Worm (Caenorhabditis elegans): Measurements from ENCODE around the gene T16H12.13.

The T16H12.13 gene

ce11 chrIII:10096525-10096972, 11.3 kb downstream of the T16H12.13 start (continued):
- TF ChIP-seq attf-5 (GFP tag; optimal IDR thresholded peaks at IDR 0.05), result peak; percentile 95
- TF ChIP-seq nfya-2 (GFP tag; IDR thresholded peaks at IDR 0.05), result no peak
- no peak for TF ChIP-seq sdz-38 (tag; optimal IDR thresholded peaks at IDR 0.05)
- no peak for TF ChIP-seq dpff-1 (tag; optimal IDR thresholded peaks at IDR 0.05)
- no peak for TF ChIP-seq hsf-1 (GFP tag; IDR thresholded peaks at IDR 0.05)
- TF ChIP-seq athp-1 (tag; optimal IDR thresholded peaks at IDR 0.05), result peak; percentile 84
- TF ChIP-seq cebp-1 (GFP tag; IDR thresholded peaks at IDR 0.05), result peak; percentile 62
- TF ChIP-seq cebp-1 (tag; optimal IDR thresholded peaks at IDR 0.05), result peak; percentile 86
- TF ChIP-seq somi-1 (GFP tag; optimal IDR thresholded peaks at IDR 0.05), result peak; percentile 71
- TF ChIP-seq unc-62 (GFP tag; optimal IDR thresholded peaks at IDR 0.05), result no peak
- TF ChIP-seq dox-1 (GFP tag; IDR thresholded peaks at IDR 0.05), result peak; percentile 78
- no peak for TF ChIP-seq mel-28 (tag; optimal IDR thresholded peaks at IDR 0.05; ENCODE audit: borderline replicate concordance)
- TF ChIP-seq rpc-1 (optimal IDR thresholded peaks at IDR 0.05), result no peak
- TF ChIP-seq rpc-1 (tag; optimal IDR thresholded peaks at IDR 0.05), result no peak
- TF ChIP-seq ceh-27 (GFP tag; optimal IDR thresholded peaks at IDR 0.05), result peak; percentile 82
- peak; percentile 56 for TF ChIP-seq tlf-1 (GFP tag; optimal IDR thresholded peaks at IDR 0.05)
- peak; percentile 66; the same call in 1 of the 2 replicates for TF ChIP-seq C06A6.2 (GFP tag; conservative IDR thresholded peaks at IDR 0.05)
- TF ChIP-seq ceh-58 (GFP tag; IDR thresholded peaks at IDR 0.05), result no peak
- peak; percentile 60; the same call in 1 of the 2 replicates for TF ChIP-seq pbrm-1 (GFP tag; IDR thresholded peaks at IDR 0.05)
- peak; percentile 5 for TF ChIP-seq nhr-90 (tag; optimal IDR thresholded peaks at IDR 0.05)
- no peak for TF ChIP-seq zim-3 (tag; optimal IDR thresholded peaks at IDR 0.05)
- TF ChIP-seq Y53F4B.3 (GFP tag; IDR thresholded peaks at IDR 0.05), result no peak
- no peak for TF ChIP-seq B0336.3 (GFP tag; IDR thresholded peaks at IDR 0.05)
- peak; percentile 94 for TF ChIP-seq hmg-1.2 (GFP tag; IDR thresholded peaks at IDR 0.05)
- no peak for TF ChIP-seq F22D6.2 (tag; optimal IDR thresholded peaks at IDR 0.05)
- no peak for TF ChIP-seq egl-18 (GFP tag; IDR thresholded peaks at IDR 0.05)
- peak in 1 of 2 experiments; percentile 64 for TF ChIP-seq let-607 (tag; optimal IDR thresholded peaks at IDR 0.05)
- TF ChIP-seq B0019.2 (GFP tag; conservative IDR thresholded peaks at IDR 0.05), result no peak
- no peak for TF ChIP-seq tbx-9 (tag; optimal IDR thresholded peaks at IDR 0.05; ENCODE audit: borderline replicate concordance)
- peak; percentile 59 for TF ChIP-seq ztf-26 (tag; optimal IDR thresholded peaks at IDR 0.05)
- peak; percentile 60; the same call in 1 of the 2 replicates for TF ChIP-seq Y53G8AR.9 (GFP tag; conservative IDR thresholded peaks at IDR 0.05)
- TF ChIP-seq F10E7.11 (tag; optimal IDR thresholded peaks at IDR 0.05), result no peak
- TF ChIP-seq ekl-4 (GFP tag; IDR thresholded peaks at IDR 0.05), result peak; percentile 70
- no peak for TF ChIP-seq snpc-3.4 (tag; optimal IDR thresholded peaks at IDR 0.05)
- TF ChIP-seq nhr-80 (tag; optimal IDR thresholded peaks at IDR 0.05), result peak; percentile 78
- no peak for TF ChIP-seq F49E8.2 (tag; optimal IDR thresholded peaks at IDR 0.05; ENCODE audit: insufficient read depth)
- no peak for TF ChIP-seq Y56A3A.18 (GFP tag; IDR thresholded peaks at IDR 0.05)
- TF ChIP-seq hlh-26 (GFP tag; conservative IDR thresholded peaks at IDR 0.05), result no peak
- peak; percentile 63 for TF ChIP-seq atf-7 (tag; optimal IDR thresholded peaks at IDR 0.05)
- TF ChIP-seq ZK185.1 (tag; optimal IDR thresholded peaks at IDR 0.05; ENCODE audit: poor library complexity, severe bottlenecking), result peak; percentile 33
- no peak for TF ChIP-seq lsy-27 (tag; optimal IDR thresholded peaks at IDR 0.05; ENCODE audit: borderline replicate concordance, insufficient read depth)
- no peak for TF ChIP-seq akir-1 (GFP tag; optimal IDR thresholded peaks at IDR 0.05)
- TF ChIP-seq mes-4 (tag; optimal IDR thresholded peaks at IDR 0.05), result no peak
- no peak for TF ChIP-seq D2030.7 (GFP tag; IDR thresholded peaks at IDR 0.05)
- TF ChIP-seq sptf-2 (GFP tag; optimal IDR thresholded peaks at IDR 0.05), result no peak
- TF ChIP-seq ztf-25 (GFP tag; IDR thresholded peaks at IDR 0.05), result no peak
- 0 out of 2 replicates have a peak, but pooled peaks have one; percentile 30 for TF ChIP-seq lir-1 (GFP tag; conservative IDR thresholded peaks at IDR 0.05)
- no peak for TF ChIP-seq hrde-1 (tag; optimal IDR thresholded peaks at IDR 0.05; ENCODE audit: borderline replicate concordance)
- TF ChIP-seq rcor-1 (GFP tag; IDR thresholded peaks at IDR 0.05), result 0 out of 2 replicates have a peak, but pooled peaks have one; percentile 27

Data from whole organism, young adult.